Worm (Caenorhabditis elegans): ENCODE measurements around the gene T03F7.7.

- TF ChIP-seq cebp-1 (GFP tag; IDR thresholded peaks at IDR 0.05) (no peak), cebp-1 (tag; optimal IDR thresholded peaks at IDR 0.05) (no peak), ztf-28 (GFP tag; IDR thresholded peaks at IDR 0.05) (no peak), snpc-4 (GFP tag; optimal IDR thresholded peaks at IDR 0.05) (no peak), snpc-4 (tag; optimal IDR thresholded peaks at IDR 0.05) (no peak), him-1 (tag; optimal IDR thresholded peaks at IDR 0.05) (no peak), nfya-1 (tag; optimal IDR thresholded peaks at IDR 0.05; ENCODE audit: borderline replicate concordance, insufficient read depth) (no peak), rcor-1 (GFP tag; IDR thresholded peaks at IDR 0.05) (no peak), mcd-1 (GFP tag; IDR thresholded peaks at IDR 0.05) (no peak), madf-6 (GFP tag; IDR thresholded peaks at IDR 0.05) (no peak), nhr-90 (tag; optimal IDR thresholded peaks at IDR 0.05) (no peak)
Observed at ce11 chrV:11312904-11313303, 1.7 kb downstream of the T03F7.7 start.

All from whole organism, young adult.